Worm (Caenorhabditis elegans) whole organism, L1 larva: ENCODE results near the gene aptf-2.

ENCODE experiments used
- alr-1 ChIP-seq: fragments of 200-800 bp; sonication (Bioruptor generic); optimal IDR thresholded peaks from 2 replicates; lab custom pipeline; 2018; ENCODE audit warnings: borderline replicate concordance, mild to moderate bottlenecking, missing genetic modification characterization, missing compliant biosample characterization
- ama-1 ChIP-seq: fragments of 150-350 bp; optimal IDR thresholded peaks from 2 replicates; lab custom pipeline; 2014
- dsc-1 ChIP-seq: sonication (generic microtip); optimal IDR thresholded peaks from 2 replicates; lab custom pipeline; 2016; ENCODE audit warnings: mild to moderate bottlenecking, missing genetic modification characterization, missing compliant biosample characterization
- elt-2 ChIP-seq: sonication (generic microtip); optimal IDR thresholded peaks from 2 replicates; lab custom pipeline; 2016; ENCODE audit warnings: missing genetic modification characterization, mild to moderate bottlenecking, inconsistent platforms, missing compliant biosample characterization, missing genetic modification reagents
- elt-3 ChIP-seq, 6 experiments: fragments of 150-350 bp in 1 of 6; sonication (generic microtip); optimal IDR thresholded peaks; 2 replicates each; lab custom pipeline; 2017 to 2018; ENCODE audit warnings: missing biosample characterization in 6 of 6, missing genetic modification characterization in 6 of 6, inconsistent platforms in 1 of 6
- jun-1 ChIP-seq: fragments of 150-350 bp; optimal IDR thresholded peaks from 2 replicates; lab custom pipeline; 2014; ENCODE audit warnings: missing biosample characterization, missing genetic modification reagents, missing genetic modification characterization
- lsy-2 ChIP-seq, 2 experiments: fragments of 150-350 bp; optimal IDR thresholded peaks; 2 replicates each; lab custom pipeline; 2014; ENCODE audit warnings: missing biosample characterization in 2 of 2, missing genetic modification characterization in 2 of 2
- mef-2 ChIP-seq: fragments of 150-350 bp; optimal IDR thresholded peaks from 2 replicates; lab custom pipeline; 2014; ENCODE audit warnings: missing biosample characterization, missing genetic modification characterization
- nhr-76 ChIP-seq: sonication (generic microtip); optimal IDR thresholded peaks from 2 replicates; lab custom pipeline; 2017; ENCODE audit warnings: missing biosample characterization, missing genetic modification characterization
- nhr-77 ChIP-seq: fragments of 150-350 bp; optimal IDR thresholded peaks from 2 replicates; lab custom pipeline; 2014; ENCODE audit warnings: missing biosample characterization, missing genetic modification characterization
- nhr-90 ChIP-seq: sonication (generic microtip); optimal IDR thresholded peaks from 2 replicates; lab custom pipeline; 2016; ENCODE audit warnings: mild to moderate bottlenecking, missing genetic modification characterization, missing compliant biosample characterization; ENCODE audit not compliant: poor library complexity
- skn-1 ChIP-seq: fragments of 150-350 bp; optimal IDR thresholded peaks from 2 replicates; lab custom pipeline; 2014; ENCODE audit warnings: missing biosample characterization, missing genetic modification characterization
- swsn-7 ChIP-seq: sonication (generic microtip); optimal IDR thresholded peaks from 2 replicates; lab custom pipeline; 2016; ENCODE audit warnings: missing genetic modification characterization, missing compliant biosample characterization
- zag-1 ChIP-seq: fragments of 150-350 bp; optimal IDR thresholded peaks from 2 replicates; lab custom pipeline; 2014; ENCODE audit warnings: missing biosample characterization, missing genetic modification characterization

DNA sequence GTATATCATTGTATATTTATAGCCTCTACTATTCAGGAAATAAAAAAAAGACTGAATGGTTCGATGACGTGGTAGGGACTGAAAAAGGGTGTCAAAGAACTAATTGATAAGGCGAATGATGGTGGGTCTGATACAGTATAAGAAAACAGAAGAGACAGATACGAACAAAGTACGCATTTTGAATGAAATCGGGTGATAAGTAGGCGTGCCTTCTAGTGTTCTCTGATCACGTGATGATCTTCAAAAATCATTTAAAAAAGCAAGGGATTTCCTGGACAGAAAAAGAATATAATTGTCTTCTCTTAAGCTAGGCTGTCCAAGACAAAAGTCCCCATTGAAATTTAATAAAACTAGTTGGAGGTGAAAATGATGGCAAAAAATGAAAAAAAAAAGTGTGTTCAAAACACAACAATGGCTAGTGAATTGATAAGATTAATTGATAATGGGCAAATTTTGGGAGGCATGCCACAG is 22.6 kb downstream of the aptf-2 start:
- TF ChIP-seq alr-1 (tag; lab: Kevin White, UChicago): no peak
- peak; percentile 73 for TF ChIP-seq nhr-90 (tag; lab: Kevin White, UChicago)
- no peak for TF ChIP-seq nhr-76 (tag; lab: Kevin White, UChicago)
- TF ChIP-seq nhr-77: no peak
- peak in 3 of 6 experiments; percentile 6 to 82 (median 61) for TF ChIP-seq elt-3 (tag; optimal IDR thresholded peaks at IDR 0.05; lab: Kevin White, UChicago)
- TF ChIP-seq ama-1 (lab: Kevin White, UChicago): no peak
- TF ChIP-seq dsc-1: no peak
- TF ChIP-seq jun-1: no peak
- TF ChIP-seq zag-1 (tag; lab: Kevin White, UChicago): no peak
- TF ChIP-seq swsn-7 (tag; lab: Kevin White, UChicago): no peak
- no peak for TF ChIP-seq mef-2 (tag; lab: Kevin White, UChicago)
- peak; percentile 24 to 44 for TF ChIP-seq lsy-2 (tag; optimal IDR thresholded peaks at IDR 0.05; lab: Kevin White, UChicago)
- TF ChIP-seq elt-2: peak; percentile 85
- no peak for TF ChIP-seq skn-1 (tag; lab: Kevin White, UChicago)
